Worm (Caenorhabditis elegans) whole organism, mixed stage, embryonic: Measurements from ENCODE around the gene fbxa-44.

ENCODE experiments used
- M03D4.4 ChIP-seq: sonication (generic microtip); optimal IDR thresholded peaks from 2 replicates; lab custom pipeline; 2017; ENCODE audit warnings: mild to moderate bottlenecking, missing genetic modification characterization, missing compliant biosample characterization
- bed-3 ChIP-seq: fragments of 200-800 bp; sonication (Bioruptor generic); optimal IDR thresholded peaks from 3 replicates; lab custom pipeline; 2018; ENCODE audit warnings: mild to moderate bottlenecking, missing genetic modification characterization, moderate library complexity, missing compliant biosample characterization
- blmp-1 ChIP-seq: fragments of 150-350 bp; optimal IDR thresholded peaks from 2 replicates; lab custom pipeline; 2014; ENCODE audit warnings: missing biosample characterization, missing genetic modification characterization
- ceh-39 ChIP-seq: fragments of 150-350 bp; optimal IDR thresholded peaks from 2 replicates; lab custom pipeline; 2014; ENCODE audit warnings: missing biosample characterization, missing genetic modification characterization
- ceh-43 ChIP-seq: fragments of 200-800 bp; sonication (Bioruptor generic); optimal IDR thresholded peaks from 2 replicates; lab custom pipeline; 2018; ENCODE audit warnings: mild to moderate bottlenecking, missing genetic modification characterization, moderate library complexity, missing compliant biosample characterization
- ceh-83 ChIP-seq: fragments of 200-800 bp; sonication (Bioruptor generic); optimal IDR thresholded peaks from 2 replicates; lab custom pipeline; 2018; ENCODE audit warnings: mild to moderate bottlenecking, missing genetic modification characterization, missing compliant biosample characterization
- ces-1 ChIP-seq: fragments of 150-350 bp; optimal IDR thresholded peaks from 2 replicates; lab custom pipeline; 2014; ENCODE audit warnings: missing biosample characterization, missing genetic modification reagents, missing genetic modification characterization
- cnd-1 ChIP-seq: fragments of 200-800 bp; sonication (Bioruptor generic); optimal IDR thresholded peaks from 2 replicates; lab custom pipeline; 2018; ENCODE audit warnings: mild to moderate bottlenecking, missing genetic modification characterization, missing compliant biosample characterization
- drap-1 ChIP-seq: fragments of 200-800 bp; sonication (Bioruptor generic); optimal IDR thresholded peaks from 3 replicates; lab custom pipeline; 2018; ENCODE audit warnings: mild to moderate bottlenecking, missing genetic modification characterization, missing compliant biosample characterization
- elt-1 ChIP-seq: sonication (generic microtip); optimal IDR thresholded peaks from 2 replicates; lab custom pipeline; 2017; ENCODE audit warnings: missing genetic modification characterization, mild to moderate bottlenecking, missing compliant biosample characterization, antibody characterized with exemption, moderate library complexity, borderline replicate concordance; ENCODE audit not compliant: insufficient read depth
- elt-3 ChIP-seq: fragments of 150-350 bp; optimal IDR thresholded peaks from 2 replicates; lab custom pipeline; 2014; ENCODE audit warnings: missing biosample characterization, missing genetic modification characterization
- flh-1 ChIP-seq: fragments of 200-800 bp; sonication (Bioruptor generic); optimal IDR thresholded peaks from 2 replicates; lab custom pipeline; 2018; ENCODE audit warnings: mild to moderate bottlenecking, missing genetic modification characterization, moderate library complexity, missing compliant biosample characterization
- ham-2 ChIP-seq: fragments of 200-800 bp; sonication (Bioruptor generic); optimal IDR thresholded peaks from 2 replicates; lab custom pipeline; 2018; ENCODE audit warnings: mild to moderate bottlenecking, missing genetic modification characterization, missing compliant biosample characterization
- lin-32 ChIP-seq: fragments of 200-800 bp; sonication (Bioruptor generic); optimal IDR thresholded peaks from 2 replicates; lab custom pipeline; 2018; ENCODE audit warnings: mild to moderate bottlenecking, missing genetic modification characterization, missing compliant biosample characterization
- lsy-2 ChIP-seq: fragments of 150-350 bp; optimal IDR thresholded peaks from 2 replicates; lab custom pipeline; 2014; ENCODE audit warnings: missing biosample characterization, missing genetic modification characterization
- mab-5 ChIP-seq: fragments of 150-350 bp; optimal IDR thresholded peaks from 2 replicates; lab custom pipeline; 2014; ENCODE audit warnings: missing biosample characterization, missing genetic modification characterization
- mep-1 ChIP-seq: fragments of 150-350 bp; optimal IDR thresholded peaks from 2 replicates; lab custom pipeline; 2017; ENCODE audit warnings: missing biosample characterization, missing genetic modification reagents, missing genetic modification characterization, inconsistent platforms
- nhr-12 ChIP-seq: fragments of 150-350 bp; optimal IDR thresholded peaks from 2 replicates; lab custom pipeline; 2014; ENCODE audit warnings: missing biosample characterization, missing genetic modification characterization
- nhr-2 ChIP-seq: fragments of 150-350 bp; optimal IDR thresholded peaks from 2 replicates; lab custom pipeline; 2014; ENCODE audit warnings: missing biosample characterization, missing genetic modification characterization
- nhr-237 ChIP-seq: fragments of 150-350 bp; optimal IDR thresholded peaks from 2 replicates; lab custom pipeline; 2014; ENCODE audit warnings: missing biosample characterization, missing genetic modification characterization
- nhr-28 ChIP-seq: fragments of 150-350 bp; optimal IDR thresholded peaks from 2 replicates; lab custom pipeline; 2014; ENCODE audit warnings: missing biosample characterization, missing genetic modification characterization
- nhr-76 ChIP-seq: sonication (generic microtip); optimal IDR thresholded peaks from 2 replicates; lab custom pipeline; 2017; ENCODE audit warnings: missing biosample characterization, missing genetic modification characterization
- pha-4 ChIP-seq: fragments of 150-350 bp; optimal IDR thresholded peaks from 2 replicates; lab custom pipeline; 2018; ENCODE audit warnings: missing biosample characterization, missing genetic modification reagents, missing genetic modification characterization
- sem-2 ChIP-seq: fragments of 200-800 bp; sonication (Bioruptor generic); optimal IDR thresholded peaks from 2 replicates; lab custom pipeline; 2018; ENCODE audit warnings: mild to moderate bottlenecking, missing genetic modification characterization, missing compliant biosample characterization
- snpc-4 ChIP-seq: fragments of 150-350 bp; optimal IDR thresholded peaks from 2 replicates; lab custom pipeline; 2014; ENCODE audit warnings: missing biosample characterization, missing genetic modification characterization
- sptf-1 ChIP-seq: sonication (generic microtip); optimal IDR thresholded peaks from 2 replicates; lab custom pipeline; 2017; ENCODE audit warnings: mild to moderate bottlenecking, missing genetic modification characterization, moderate library complexity, missing compliant biosample characterization
- tbx-8 ChIP-seq: fragments of 200-800 bp; sonication (Bioruptor generic); optimal IDR thresholded peaks from 2 replicates; lab custom pipeline; 2018; ENCODE audit warnings: mild to moderate bottlenecking, missing genetic modification characterization, moderate library complexity, missing compliant biosample characterization
- unc-39 ChIP-seq: fragments of 150-350 bp; optimal IDR thresholded peaks from 2 replicates; lab custom pipeline; 2014; ENCODE audit warnings: missing biosample characterization, missing genetic modification characterization
- unc-62 ChIP-seq: fragments of 150-350 bp; optimal IDR thresholded peaks from 2 replicates; lab custom pipeline; 2014; ENCODE audit warnings: missing biosample characterization, missing genetic modification reagents, missing genetic modification characterization
- zip-8 ChIP-seq: fragments of 150-350 bp; optimal IDR thresholded peaks from 2 replicates; lab custom pipeline; 2014; ENCODE audit warnings: missing biosample characterization, missing genetic modification characterization
- ztf-11 ChIP-seq: fragments of 150-350 bp; optimal IDR thresholded peaks from 2 replicates; lab custom pipeline; 2014; ENCODE audit warnings: missing biosample characterization, missing genetic modification characterization

Gene fbxa-44

ce11 chrV:16871387-16871786, 17.7 kb upstream of the fbxa-44 start, which contains the start of gene thn-4:
Gene thn-4 (minus strand): TSS chrV:16871487.
- TF ChIP-seq elt-1 (no peak), bed-3 (GFP tag; lab: Kevin White, UChicago) (no peak), ceh-83 (GFP tag; lab: Kevin White, UChicago) (no peak), sptf-1 (tag; lab: Kevin White, UChicago) (no peak), nhr-12 (tag; lab: Kevin White, UChicago) (no peak), nhr-2 (tag; lab: Kevin White, UChicago) (no peak), lin-32 (GFP tag; lab: Kevin White, UChicago) (no peak), zip-8 (no peak), ham-2 (no peak), sem-2 (GFP tag; lab: Kevin White, UChicago) (no peak), unc-62 (GFP tag; lab: Kevin White, UChicago) (no peak), lsy-2 (tag; lab: Kevin White, UChicago) (no peak), unc-39 (tag; lab: Kevin White, UChicago) (no peak), mab-5 (tag; lab: Kevin White, UChicago) (no peak)

ce11 chrV:16873642-16874041, 15.4 kb upstream of the fbxa-44 start, which contains the start of gene srw-23:
Gene srw-23 (plus strand): TSS chrV:16873942.
- TF ChIP-seq flh-1 (GFP tag; lab: Kevin White, UChicago) (no peak), tbx-8 (GFP tag; lab: Kevin White, UChicago) (no peak), ces-1 (GFP tag; lab: Kevin White, UChicago) (no peak), cnd-1 (tag; lab: Kevin White, UChicago) (no peak), ceh-43 (GFP tag; lab: Kevin White, UChicago) (no peak), elt-1 (no peak), sem-2 (GFP tag; lab: Kevin White, UChicago) (no peak), ham-2 (no peak), snpc-4 (tag; lab: Kevin White, UChicago) (no peak), ceh-83 (GFP tag; lab: Kevin White, UChicago) (no peak), drap-1 (GFP tag; lab: Kevin White, UChicago) (no peak), lsy-2 (tag; lab: Kevin White, UChicago) (no peak), pha-4 (tag; lab: Kevin White, UChicago) (no peak), ztf-11 (tag; lab: Kevin White, UChicago) (no peak), blmp-1 (tag; lab: Kevin White, UChicago) (no peak)

- no peak for TF ChIP-seq bed-3 (GFP tag; lab: Kevin White, UChicago)
- no peak for TF ChIP-seq nhr-28
- no peak for TF ChIP-seq unc-62 (GFP tag; lab: Kevin White, UChicago)
- TF ChIP-seq nhr-237 (tag; lab: Kevin White, UChicago): no peak
- no peak for TF ChIP-seq lsy-2 (tag; lab: Kevin White, UChicago)
- no peak for TF ChIP-seq nhr-76 (tag; lab: Kevin White, UChicago)
- no peak for TF ChIP-seq pha-4 (tag; lab: Kevin White, UChicago)
- no peak for TF ChIP-seq cnd-1 (tag; lab: Kevin White, UChicago)
- TF ChIP-seq sptf-1 (tag; lab: Kevin White, UChicago): no peak
- no peak for TF ChIP-seq ztf-11 (tag; lab: Kevin White, UChicago)
- TF ChIP-seq elt-3 (tag; lab: Kevin White, UChicago): no peak
- no peak for TF ChIP-seq M03D4.4 (tag; lab: Kevin White, UChicago)
- TF ChIP-seq unc-39 (tag; lab: Kevin White, UChicago): no peak
Observed at ce11 chrV:16874966-16875365, 14.1 kb upstream of the fbxa-44 start, which contains the start of gene F49A5.10. Gene F49A5.10 (plus strand): TSS chrV:16875266.

DNA sequence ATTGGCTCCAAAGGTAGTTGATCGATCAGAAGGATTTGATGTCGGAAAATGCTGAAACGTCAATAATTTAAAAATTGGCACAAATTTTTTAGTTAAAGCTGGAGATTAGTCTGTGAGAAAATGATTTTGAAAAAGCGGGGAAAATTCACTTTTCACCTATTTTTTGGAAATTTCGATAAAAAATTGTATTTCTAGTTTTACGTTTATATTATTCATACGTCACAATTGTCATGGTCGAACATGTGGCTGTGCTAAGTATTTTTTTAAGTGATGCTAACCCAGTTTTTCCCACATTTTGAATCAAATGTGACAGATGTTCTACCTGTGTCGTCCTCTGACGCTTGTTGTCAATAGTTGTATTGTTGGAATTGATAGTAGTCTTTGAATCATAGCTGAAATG, 9.5 kb upstream of the fbxa-44 start:
- TF ChIP-seq mep-1 (tag; lab: Kevin White, UChicago) (no peak), nhr-28 (no peak), ztf-11 (tag; lab: Kevin White, UChicago) (no peak)

- TF ChIP-seq flh-1 (GFP tag; lab: Kevin White, UChicago) (no peak), elt-3 (tag; lab: Kevin White, UChicago) (no peak), ceh-39 (tag; lab: Kevin White, UChicago) (no peak), lsy-2 (tag; lab: Kevin White, UChicago) (no peak), ceh-83 (GFP tag; lab: Kevin White, UChicago) (no peak)
Observed at ce11 chrV:16880054-16880453, 9.0 kb upstream of the fbxa-44 start, which contains the start of gene F09C6.3. Gene F09C6.3 (minus strand): TSS chrV:16880154.
